Fruit fly (Drosophila melanogaster): ENCODE data around the gene CG2258.

Gene CG2258

dm6 chrX:8058446-8058900 lies 43.4 kb downstream of the CG2258 start (continued):
- TF ChIP-seq mam (GFP tag; optimal IDR thresholded peaks at IDR 0.05) (no peak), ci (GFP tag; IDR thresholded peaks at IDR 0.05) (peak; percentile 67; the same call in 2 of the 3 replicates), CG17612 (GFP tag; IDR thresholded peaks at IDR 0.05) (no peak), CG1529 (GFP tag; optimal IDR thresholded peaks at IDR 0.05) (no peak), Med (GFP tag) (peak; percentile 84), toy (GFP tag; IDR thresholded peaks at IDR 0.05) (no peak), BEAF-32 (GFP tag; optimal IDR thresholded peaks at IDR 0.05) (no peak), CG4328 (GFP tag; optimal IDR thresholded peaks at IDR 0.05) (no peak), klu (GFP tag; IDR thresholded peaks at IDR 0.05) (no peak), CG15011 (GFP tag; optimal IDR thresholded peaks at IDR 0.05) (no peak), dpn (GFP tag; optimal IDR thresholded peaks at IDR 0.05) (no peak), CG2199 (GFP tag; IDR thresholded peaks at IDR 0.05) (no peak), CG8478 (optimal IDR thresholded peaks at IDR 0.05) (peak; percentile 72), CG17829 (tag; optimal IDR thresholded peaks at IDR 0.05) (peak; percentile 20), lmd (GFP tag; IDR thresholded peaks at IDR 0.05) (no peak), sob (GFP tag; IDR thresholded peaks at IDR 0.05) (peak; percentile 57), amos (GFP tag; IDR thresholded peaks at IDR 0.05; ENCODE audit: partially characterized antibody) (no peak), CG10543 (GFP tag; optimal IDR thresholded peaks at IDR 0.05) (peak; percentile 67), CG13123 (GFP tag; optimal IDR thresholded peaks at IDR 0.05) (no peak), rib (GFP tag; IDR thresholded peaks at IDR 0.05) (peak; percentile 78; the same call in 1 of the 2 replicates), tio (GFP tag; optimal IDR thresholded peaks at IDR 0.05) (no peak), Xrp1 (GFP tag; IDR thresholded peaks at IDR 0.05) (no peak), Mrtf (GFP tag; IDR thresholded peaks at IDR 0.05) (no peak), CG8765 (GFP tag; IDR thresholded peaks at IDR 0.05) (peak; percentile 37; the same call in 1 of the 2 replicates), Atf3 (GFP tag; optimal IDR thresholded peaks at IDR 0.05) (no peak), vvl (GFP tag; IDR thresholded peaks at IDR 0.05) (peak; percentile 79), pfk (GFP tag; optimal IDR thresholded peaks at IDR 0.05) (no peak), Sox102F (GFP tag; optimal IDR thresholded peaks at IDR 0.05) (no peak), cwo (GFP tag; optimal IDR thresholded peaks at IDR 0.05) (peak; percentile 19), Adf1 (GFP tag; IDR thresholded peaks at IDR 0.05) (peak; percentile 34; the same call in 1 of the 2 replicates), CG17912 (GFP tag; optimal IDR thresholded peaks at IDR 0.05) (peak; percentile 13), CG31365 (tag; optimal IDR thresholded peaks at IDR 0.05) (no peak), CG13624 (GFP tag; optimal IDR thresholded peaks at IDR 0.05) (no peak), Atf-2 (GFP tag; optimal IDR thresholded peaks at IDR 0.05) (no peak), CG18011 (GFP tag; optimal IDR thresholded peaks at IDR 0.05) (no peak), CG7745 (tag; optimal IDR thresholded peaks at IDR 0.05) (no peak), tgo (GFP tag; IDR thresholded peaks at IDR 0.05) (no peak), CG9609 (GFP tag; optimal IDR thresholded peaks at IDR 0.05) (no peak), MESR4 (GFP tag; optimal IDR thresholded peaks at IDR 0.05) (peak; percentile 21), Hr51 (GFP tag; optimal IDR thresholded peaks at IDR 0.05) (no peak), CG14050 (GFP tag; IDR thresholded peaks at IDR 0.05) (no peak), CG32767 (GFP tag; IDR thresholded peaks at IDR 0.05) (peak; percentile 64), CG13287 (GFP tag; IDR thresholded peaks at IDR 0.05; ENCODE audit: partially characterized antibody) (peak; percentile 35), Hr3 (GFP tag; optimal IDR thresholded peaks at IDR 0.05) (no peak), seq (GFP tag; IDR thresholded peaks at IDR 0.05) (peak; percentile 19; the same call in 1 of the 2 replicates), onecut (GFP tag; IDR thresholded peaks at IDR 0.05) (no peak), ewg (GFP tag; optimal IDR thresholded peaks at IDR 0.05) (peak; percentile 22), CG6175 (GFP tag; IDR thresholded peaks at IDR 0.05) (peak; percentile 73; the same call in 2 of the 3 replicates), Hey (tag; optimal IDR thresholded peaks at IDR 0.05) (no peak), lbe (GFP tag; optimal IDR thresholded peaks at IDR 0.05) (peak; percentile 3), scrt (GFP tag; optimal IDR thresholded peaks at IDR 0.05) (no peak), CG14014 (GFP tag; IDR thresholded peaks at IDR 0.05) (no peak)

Measured in whole organism, embryonic.